Fruit fly (Drosophila melanogaster) whole organism, embryonic: ENCODE measurements around the gene CG5850.

Source experiments
- Bteb2 ChIP-seq: fragments of 200-800 bp; sonication (Bioruptor generic); optimal IDR thresholded peaks from 2 replicates; lab custom pipeline; 2016; ENCODE audit warnings: missing biosample characterization, missing genetic modification characterization
- CG4617 ChIP-seq: fragments of 200-800 bp; sonication (Bioruptor generic); optimal IDR thresholded peaks from 3 replicates; lab custom pipeline; 2016; ENCODE audit warnings: missing biosample characterization, missing genetic modification characterization, borderline replicate concordance
- CG8281 ChIP-seq: fragments of 200-800 bp; sonication (Bioruptor generic); optimal IDR thresholded peaks from 2 replicates; lab custom pipeline; 2018; ENCODE audit warnings: missing biosample characterization, mild to moderate bottlenecking, missing genetic modification characterization, moderate library complexity
- CG8478 ChIP-seq: fragments of >200 bp; optimal IDR thresholded peaks from 2 replicates; lab custom pipeline; 2018
- hth ChIP-seq: fragments of >200 bp; optimal IDR thresholded peaks from 2 replicates; lab custom pipeline; 2017; ENCODE audit warnings: inconsistent platforms
- vfl ChIP-seq: fragments of 200-800 bp; sonication (Bioruptor generic); optimal IDR thresholded peaks from 2 replicates; lab custom pipeline; 2016; ENCODE audit warnings: missing biosample characterization, missing genetic modification characterization

- no peak for TF ChIP-seq hth (lab: Kevin White, UChicago)
- no peak for TF ChIP-seq CG8281 (tag; lab: Kevin White, UChicago)
- no peak for TF ChIP-seq Bteb2 (GFP tag; lab: Kevin White, UChicago)
- no peak for TF ChIP-seq CG4617
- no peak for TF ChIP-seq CG8478 (lab: Kevin White, UChicago)
- TF ChIP-seq vfl (GFP tag; lab: Kevin White, UChicago), result no peak
Measured at dm6 chr2L:9946051-9946450, 17.7 kb downstream of the CG5850 start.
